Worm (Caenorhabditis elegans) whole organism, late embryonic: ENCODE measurements around the gene gad-3.
A peak's percentile ranks its signal among the peaks of the same experiment; 100 is the strongest.

ENCODE experiments used
- C08G9.2 ChIP-seq: sonication (generic microtip); optimal IDR thresholded peaks from 2 replicates; lab custom pipeline; 2016; ENCODE audit warnings: mild to moderate bottlenecking, missing genetic modification characterization, moderate library complexity, missing compliant biosample characterization
- F13H6.1 ChIP-seq: sonication (generic microtip); optimal IDR thresholded peaks from 2 replicates; lab custom pipeline; 2016; ENCODE audit warnings: missing genetic modification characterization, missing compliant biosample characterization
- Y22D7AL.16 ChIP-seq: sonication (generic microtip); optimal IDR thresholded peaks from 2 replicates; lab custom pipeline; 2016; ENCODE audit warnings: missing genetic modification characterization, missing compliant biosample characterization
- ama-1 ChIP-seq: fragments of 150-350 bp; optimal IDR thresholded peaks from 2 replicates; lab custom pipeline; 2014
- ceh-14 ChIP-seq: sonication (generic microtip); optimal IDR thresholded peaks from 2 replicates; lab custom pipeline; 2016; ENCODE audit warnings: missing genotype, missing genetic modification characterization, missing compliant biosample characterization
- ceh-18 ChIP-seq: sonication (generic microtip); optimal IDR thresholded peaks from 2 replicates; lab custom pipeline; 2016; ENCODE audit warnings: missing genetic modification characterization, missing compliant biosample characterization
- ceh-19 ChIP-seq: fragments of 200-800 bp; sonication (Bioruptor generic); optimal IDR thresholded peaks from 2 replicates; lab custom pipeline; 2018; ENCODE audit warnings: mild to moderate bottlenecking, missing genetic modification characterization, missing compliant biosample characterization
- ceh-2 ChIP-seq: sonication (generic microtip); optimal IDR thresholded peaks from 2 replicates; lab custom pipeline; 2016; ENCODE audit warnings: missing genotype, missing genetic modification characterization, missing compliant biosample characterization
- ceh-30 ChIP-seq: fragments of 150-350 bp; optimal IDR thresholded peaks from 2 replicates; lab custom pipeline; 2014; ENCODE audit warnings: missing biosample characterization, missing genetic modification characterization
- ceh-31 ChIP-seq: sonication (generic microtip); optimal IDR thresholded peaks from 2 replicates; lab custom pipeline; 2016; ENCODE audit warnings: missing genetic modification characterization, missing compliant biosample characterization
- ceh-34 ChIP-seq: sonication (generic microtip); optimal IDR thresholded peaks from 2 replicates; lab custom pipeline; 2016; ENCODE audit warnings: mild to moderate bottlenecking, missing genetic modification characterization, missing compliant biosample characterization
- ceh-45 ChIP-seq: fragments of 200-800 bp; sonication (Bioruptor generic); IDR thresholded peaks from 2 replicates; pipeline ENCODE4 v1.3.6; 2022; ENCODE audit warnings: missing genetic modification reagents, missing genetic modification characterization, missing compliant biosample characterization
- ceh-6 ChIP-seq: fragments of 200-800 bp; sonication (Bioruptor generic); optimal IDR thresholded peaks from 2 replicates; lab custom pipeline; 2018; ENCODE audit warnings: mild to moderate bottlenecking, missing genetic modification characterization, missing compliant biosample characterization
- dmd-4 ChIP-seq: sonication (generic microtip); optimal IDR thresholded peaks from 2 replicates; lab custom pipeline; 2016; ENCODE audit warnings: borderline replicate concordance, missing genetic modification characterization, missing compliant biosample characterization
- dve-1 ChIP-seq: sonication (generic microtip); optimal IDR thresholded peaks from 2 replicates; lab custom pipeline; 2017; ENCODE audit warnings: antibody characterized with exemption, mild to moderate bottlenecking, missing genetic modification characterization, missing compliant biosample characterization
- elt-4 ChIP-seq: sonication (generic microtip); optimal IDR thresholded peaks from 2 replicates; lab custom pipeline; 2016; ENCODE audit warnings: missing genetic modification characterization, missing compliant biosample characterization
- ets-4 ChIP-seq: sonication (generic microtip); optimal IDR thresholded peaks from 2 replicates; lab custom pipeline; 2016; ENCODE audit warnings: missing genetic modification characterization, missing compliant biosample characterization
- eyg-1 ChIP-seq: sonication (generic microtip); optimal IDR thresholded peaks from 2 replicates; lab custom pipeline; 2016; ENCODE audit warnings: missing genotype, missing genetic modification characterization, missing compliant biosample characterization
- fax-1 ChIP-seq: sonication (generic microtip); optimal IDR thresholded peaks from 2 replicates; lab custom pipeline; 2016; ENCODE audit warnings: missing genotype, missing genetic modification characterization, missing compliant biosample characterization
- fkh-10 ChIP-seq: fragments of 150-350 bp; optimal IDR thresholded peaks from 2 replicates; lab custom pipeline; 2014; ENCODE audit warnings: missing biosample characterization, missing genetic modification reagents, missing genetic modification characterization
- gmeb-2 ChIP-seq: sonication (generic microtip); optimal IDR thresholded peaks from 2 replicates; lab custom pipeline; 2016; ENCODE audit warnings: missing genetic modification characterization, inconsistent platforms, missing compliant biosample characterization
- hlh-13 ChIP-seq: fragments of 200-800 bp; sonication (Bioruptor generic); optimal IDR thresholded peaks from 2 replicates; lab custom pipeline; 2018; ENCODE audit warnings: mild to moderate bottlenecking, missing genetic modification characterization, missing compliant biosample characterization
- hlh-15 ChIP-seq: sonication (generic microtip); optimal IDR thresholded peaks from 2 replicates; lab custom pipeline; 2016; ENCODE audit warnings: missing genetic modification characterization, missing compliant biosample characterization
- hlh-6 ChIP-seq: sonication (generic microtip); optimal IDR thresholded peaks from 2 replicates; lab custom pipeline; 2016; ENCODE audit warnings: missing genotype, missing genetic modification characterization, missing compliant biosample characterization
- lim-6 ChIP-seq: sonication (generic microtip); optimal IDR thresholded peaks from 2 replicates; lab custom pipeline; 2016; ENCODE audit warnings: missing genetic modification characterization, missing compliant biosample characterization
- nhr-232 ChIP-seq: sonication (generic microtip); optimal IDR thresholded peaks from 2 replicates; lab custom pipeline; 2016; ENCODE audit warnings: missing genetic modification characterization, missing compliant biosample characterization
- npax-4 ChIP-seq: sonication (generic microtip); optimal IDR thresholded peaks from 2 replicates; lab custom pipeline; 2016; ENCODE audit warnings: missing genetic modification characterization, missing compliant biosample characterization
- pat-9 ChIP-seq: fragments of 200-800 bp; sonication (Bioruptor generic); optimal IDR thresholded peaks from 2 replicates; lab custom pipeline; 2018; ENCODE audit warnings: mild to moderate bottlenecking, missing genetic modification characterization, moderate library complexity, missing compliant biosample characterization
- pha-4 ChIP-seq: fragments of 150-350 bp; optimal IDR thresholded peaks from 2 replicates; lab custom pipeline; 2018; ENCODE audit warnings: missing biosample characterization, missing genetic modification reagents, missing genetic modification characterization
- pros-1 ChIP-seq: fragments of 150-350 bp; optimal IDR thresholded peaks from 2 replicates; lab custom pipeline; 2014; ENCODE audit warnings: missing biosample characterization, missing genetic modification reagents, missing genetic modification characterization
- sdc-2 ChIP-seq: sonication (generic microtip); optimal IDR thresholded peaks from 2 replicates; lab custom pipeline; 2016; ENCODE audit warnings: missing genotype, missing genetic modification characterization, missing compliant biosample characterization
- sox-2 ChIP-seq: fragments of 200-800 bp; sonication (Bioruptor generic); IDR thresholded peaks from 2 replicates; pipeline ENCODE4 v1.3.6; 2022; ENCODE audit warnings: missing genetic modification reagents, missing genetic modification characterization, missing compliant biosample characterization
- syd-9 ChIP-seq: sonication (generic microtip); optimal IDR thresholded peaks from 2 replicates; lab custom pipeline; 2016; ENCODE audit warnings: mild to moderate bottlenecking, missing genetic modification characterization, moderate library complexity, missing compliant biosample characterization
- tbx-2 ChIP-seq: sonication (generic microtip); optimal IDR thresholded peaks from 2 replicates; lab custom pipeline; 2016; ENCODE audit warnings: missing genetic modification characterization, missing compliant biosample characterization
- ttx-3 ChIP-seq: sonication (generic microtip); optimal IDR thresholded peaks from 2 replicates; lab custom pipeline; 2016; ENCODE audit warnings: missing genetic modification reagents, missing genetic modification characterization, missing compliant biosample characterization
- unc-3 ChIP-seq, 2 experiments: fragments of 200-800 bp in 1 of 2; sonication (Bioruptor generic) in 1 of 2; sonication (generic microtip) in 1 of 2; conservative IDR thresholded peaks in 1 of 2; optimal IDR thresholded peaks in 1 of 2; 2 replicates each; pipeline versions ENCODE4 v1.3.6 to Lab custom; 2016 to 2022; ENCODE audit warnings: missing compliant biosample characterization in 2 of 2, missing genetic modification characterization in 2 of 2, missing genetic modification reagents in 1 of 2
- unc-42 ChIP-seq: sonication (generic microtip); optimal IDR thresholded peaks from 2 replicates; lab custom pipeline; 2016; ENCODE audit warnings: missing genotype, missing genetic modification characterization, missing compliant biosample characterization
- zip-5 ChIP-seq: sonication (generic microtip); optimal IDR thresholded peaks from 2 replicates; lab custom pipeline; 2016; ENCODE audit warnings: missing genetic modification characterization, missing compliant biosample characterization
- ztf-16 ChIP-seq: sonication (generic microtip); optimal IDR thresholded peaks from 2 replicates; lab custom pipeline; 2017; ENCODE audit warnings: missing genetic modification characterization, missing compliant biosample characterization

gad-3 gene

ce11 chrV:9175218-9175837 lies 2.5 kb upstream of the gad-3 start, which contains the start of gene spas-1 (continued):
- TF ChIP-seq ceh-30 (peak; percentile 39), pros-1 (no peak), unc-42 (tag; lab: Kevin White, UChicago) (no peak), elt-4 (tag; lab: Kevin White, UChicago) (no peak), gmeb-2 (tag; lab: Kevin White, UChicago) (peak; percentile 35), fax-1 (tag; lab: Kevin White, UChicago) (no peak), hlh-6 (tag; lab: Kevin White, UChicago) (no peak), syd-9 (peak; percentile 52), ceh-31 (tag; lab: Kevin White, UChicago) (no peak), ets-4 (no peak), ceh-2 (tag; lab: Kevin White, UChicago) (peak; percentile 34), Y22D7AL.16 (tag; lab: Kevin White, UChicago) (no peak), F13H6.1 (peak; percentile 22), fkh-10 (no peak), ceh-19 (GFP tag; lab: Kevin White, UChicago) (peak; percentile 53), tbx-2 (tag; lab: Kevin White, UChicago) (peak; percentile 75), ceh-18 (tag; lab: Kevin White, UChicago) (peak; percentile 55)

ce11 chrV:9173789-9174188 lies 984 bp upstream of the gad-3 start, which contains the start of gene pqn-16:
TSS of gene pqn-16 (plus strand) at chrV:9174089.
- no peak for TF ChIP-seq unc-42 (tag; lab: Kevin White, UChicago)
- no peak for TF ChIP-seq dve-1 (tag; lab: Kevin White, UChicago)
- TF ChIP-seq ama-1 (lab: Kevin White, UChicago), result no peak
- no peak for TF ChIP-seq hlh-15 (tag; lab: Kevin White, UChicago)
- no peak for TF ChIP-seq ceh-6 (GFP tag; lab: Kevin White, UChicago)
- TF ChIP-seq ceh-45 (GFP tag; lab: Robert Waterston, UW), result no peak
- TF ChIP-seq sox-2 (GFP tag; lab: Robert Waterston, UW), result no peak
- no peak for TF ChIP-seq sdc-2
- no peak for TF ChIP-seq zip-5
- no peak for TF ChIP-seq hlh-6 (tag; lab: Kevin White, UChicago)
- TF ChIP-seq ttx-3 (tag; lab: Kevin White, UChicago), result no peak
- no peak for TF ChIP-seq npax-4 (tag; lab: Kevin White, UChicago)
- TF ChIP-seq unc-3 (GFP tag; conservative IDR thresholded peaks at IDR 0.05; lab: Robert Waterston, UW), result no peak
- no peak for TF ChIP-seq unc-3 (tag; optimal IDR thresholded peaks at IDR 0.05; lab: Kevin White, UChicago)
- TF ChIP-seq C08G9.2 (tag; lab: Kevin White, UChicago), result no peak
- no peak for TF ChIP-seq hlh-13 (GFP tag; lab: Kevin White, UChicago)
- no peak for TF ChIP-seq lim-6 (tag; lab: Kevin White, UChicago)
- no peak for TF ChIP-seq ceh-34 (tag; lab: Kevin White, UChicago)
- TF ChIP-seq nhr-232 (tag; lab: Kevin White, UChicago), result no peak
- TF ChIP-seq fax-1 (tag; lab: Kevin White, UChicago), result no peak
- TF ChIP-seq pha-4 (tag; lab: Kevin White, UChicago), result no peak

ce11 chrV:9168089-9168488 lies 4.7 kb downstream of the gad-3 start, which contains the start of gene B0222.11:
TSS of gene B0222.11 (minus strand) at chrV:9168189.
- TF ChIP-seq ceh-45 (GFP tag; lab: Robert Waterston, UW) (no peak), ceh-34 (tag; lab: Kevin White, UChicago) (no peak), pros-1 (no peak), ztf-16 (tag; lab: Kevin White, UChicago) (no peak), fax-1 (tag; lab: Kevin White, UChicago) (no peak), eyg-1 (tag; lab: Kevin White, UChicago) (no peak), dmd-4 (tag; lab: Kevin White, UChicago) (no peak), ceh-14 (no peak), gmeb-2 (tag; lab: Kevin White, UChicago) (no peak), pat-9 (tag; lab: Kevin White, UChicago) (no peak), npax-4 (tag; lab: Kevin White, UChicago) (no peak)
